Fruit fly (Drosophila melanogaster): ENCODE results near the gene CG6650.

DNA sequence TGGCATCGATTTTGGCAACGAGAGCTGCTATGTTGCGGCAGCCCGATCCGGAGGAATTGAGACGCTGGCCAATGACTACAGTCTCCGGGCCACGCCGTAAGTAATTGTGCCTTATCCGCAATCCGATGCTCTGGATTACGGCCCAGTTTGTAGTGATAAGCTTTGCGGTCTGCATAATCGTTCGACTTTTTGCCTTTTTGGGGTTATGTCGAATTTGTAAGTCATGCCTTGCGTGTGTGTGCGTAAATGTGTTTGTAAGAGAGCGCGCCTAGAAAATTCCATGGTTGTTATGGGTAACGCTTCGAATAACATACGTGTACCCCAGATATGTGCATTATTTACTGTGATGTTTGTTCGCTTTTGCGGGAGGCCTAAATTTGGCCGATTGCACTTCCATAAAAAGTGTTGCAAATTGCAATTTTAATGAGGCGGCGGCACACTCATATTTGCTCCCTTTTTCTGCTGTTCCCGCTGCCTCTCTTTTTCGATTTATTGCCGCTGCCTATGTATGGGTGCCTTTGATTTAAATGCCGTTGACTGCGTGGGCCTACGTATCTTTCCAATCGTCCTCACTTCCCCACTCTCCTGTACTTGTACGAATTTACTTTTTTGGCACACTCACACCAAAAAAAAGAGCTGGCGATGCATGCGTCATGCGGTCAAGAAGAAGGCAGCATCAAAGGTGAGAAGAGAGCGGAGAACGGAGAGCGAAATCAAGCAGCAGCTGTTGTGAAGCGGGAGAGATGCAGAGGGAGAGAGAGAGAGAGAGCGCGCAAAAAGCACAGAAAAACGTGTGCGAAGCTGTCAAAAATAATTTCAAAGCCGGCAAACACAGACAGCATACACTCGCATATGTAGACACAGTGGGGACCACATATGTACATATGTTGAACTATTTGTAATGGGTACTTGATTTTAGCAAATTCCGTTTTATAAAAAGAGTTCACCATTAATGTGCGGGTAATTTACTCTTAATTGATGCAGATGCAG, 6.7 kb downstream of the CG6650 start:
- no peak for TF ChIP-seq CG9705 (GFP tag; optimal IDR thresholded peaks at IDR 0.05)
- peak in 1 of 2 experiments; percentile 18 for TF ChIP-seq foxo (GFP tag; optimal IDR thresholded peaks at IDR 0.05)
- no peak for TF ChIP-seq CrebA (GFP tag; optimal IDR thresholded peaks at IDR 0.05; ENCODE audit: borderline replicate concordance)
- no peak for TF ChIP-seq Hnf4 (GFP tag; optimal IDR thresholded peaks at IDR 0.05)
- TF ChIP-seq usp (GFP tag; optimal IDR thresholded peaks at IDR 0.05): no peak
- no peak for TF ChIP-seq Sp1 (GFP tag; optimal IDR thresholded peaks at IDR 0.05)
- no peak for TF ChIP-seq Hr78 (GFP tag; optimal IDR thresholded peaks at IDR 0.05)
- TF ChIP-seq Myc (optimal IDR thresholded peaks at IDR 0.05): no peak

Measured in whole organism, wandering third instar larva.